Worm (Caenorhabditis elegans) whole organism, L3 larva: ENCODE measurements around the gene ints-9.

Experiments
- ama-1 ChIP-seq: fragments of 150-350 bp; optimal IDR thresholded peaks from 2 replicates; lab custom pipeline; 2018
- ceh-28 ChIP-seq: fragments of 150-350 bp; optimal IDR thresholded peaks from 2 replicates; lab custom pipeline; 2014; ENCODE audit warnings: missing biosample characterization, missing genetic modification reagents, missing genetic modification characterization
- ceh-82 ChIP-seq: fragments of 150-350 bp; optimal IDR thresholded peaks from 2 replicates; lab custom pipeline; 2014; ENCODE audit warnings: missing biosample characterization, missing genetic modification characterization
- ceh-9 ChIP-seq: sonication (generic microtip); optimal IDR thresholded peaks from 2 replicates; lab custom pipeline; 2018; ENCODE audit warnings: missing biosample characterization, missing genetic modification characterization
- elt-1 ChIP-seq: fragments of 150-350 bp; optimal IDR thresholded peaks from 2 replicates; lab custom pipeline; 2014; ENCODE audit warnings: missing biosample characterization, missing genetic modification characterization
- elt-2 ChIP-seq: sonication (generic microtip); optimal IDR thresholded peaks from 2 replicates; lab custom pipeline; 2016; ENCODE audit warnings: missing genetic modification reagents, mild to moderate bottlenecking, missing genetic modification characterization, missing compliant biosample characterization
- elt-3 ChIP-seq, 3 experiments: fragments of 150-350 bp in 1 of 3; sonication (generic microtip) in 2 of 3; optimal IDR thresholded peaks; 2 replicates in 2 of 3; 4 replicates in 1 of 3; lab custom pipeline; 2014 to 2017; ENCODE audit warnings: missing biosample characterization in 3 of 3, missing genetic modification characterization in 3 of 3
- eor-1 ChIP-seq, 2 experiments: fragments of 150-350 bp; optimal IDR thresholded peaks; 2 replicates each; lab custom pipeline; 2014 to 2018; ENCODE audit warnings: missing biosample characterization in 2 of 2, missing genetic modification characterization in 2 of 2
- fkh-2 ChIP-seq: fragments of 150-350 bp; optimal IDR thresholded peaks from 2 replicates; lab custom pipeline; 2014; ENCODE audit warnings: missing biosample characterization, missing genetic modification reagents, missing genetic modification characterization
- fos-1 ChIP-seq: fragments of 150-350 bp; optimal IDR thresholded peaks from 2 replicates; lab custom pipeline; 2014; ENCODE audit warnings: missing biosample characterization, missing genetic modification characterization
- hmg-11 ChIP-seq: sonication (generic microtip); optimal IDR thresholded peaks from 2 replicates; lab custom pipeline; 2016; ENCODE audit warnings: missing genetic modification characterization, missing compliant biosample characterization
- lin-15B ChIP-seq: fragments of 150-350 bp; optimal IDR thresholded peaks from 2 replicates; lab custom pipeline; 2014; ENCODE audit warnings: missing biosample characterization, missing genetic modification characterization
- lin-39 ChIP-seq: fragments of 150-350 bp; optimal IDR thresholded peaks from 2 replicates; lab custom pipeline; 2018; ENCODE audit warnings: missing biosample characterization, missing genetic modification reagents, missing genetic modification characterization
- lsy-12 ChIP-seq: sonication (generic microtip); optimal IDR thresholded peaks from 2 replicates; lab custom pipeline; 2016; ENCODE audit warnings: mild to moderate bottlenecking, missing genetic modification characterization, missing compliant biosample characterization
- nfya-1 ChIP-seq: sonication (generic microtip); optimal IDR thresholded peaks from 2 replicates; lab custom pipeline; 2017; ENCODE audit warnings: missing genetic modification characterization, mild to moderate bottlenecking, missing compliant biosample characterization, antibody characterized with exemption, moderate library complexity; ENCODE audit not compliant: insufficient read depth
- nhr-11 ChIP-seq: fragments of 150-350 bp; optimal IDR thresholded peaks from 2 replicates; lab custom pipeline; 2014; ENCODE audit warnings: missing biosample characterization, missing genetic modification characterization
- nhr-12 ChIP-seq: fragments of 150-350 bp; optimal IDR thresholded peaks from 2 replicates; lab custom pipeline; 2014; ENCODE audit warnings: missing biosample characterization, missing genetic modification characterization
- nhr-23 ChIP-seq: fragments of 150-350 bp; optimal IDR thresholded peaks from 2 replicates; lab custom pipeline; 2014; ENCODE audit warnings: missing biosample characterization, missing genetic modification reagents, missing genetic modification characterization
- nhr-237 ChIP-seq: fragments of 150-350 bp; optimal IDR thresholded peaks from 2 replicates; lab custom pipeline; 2014; ENCODE audit warnings: missing biosample characterization, missing genetic modification characterization
- nhr-25 ChIP-seq: sonication (generic microtip); optimal IDR thresholded peaks from 2 replicates; lab custom pipeline; 2017; ENCODE audit warnings: missing biosample characterization, missing genetic modification characterization
- nhr-28 ChIP-seq: fragments of 150-350 bp; optimal IDR thresholded peaks from 2 replicates; lab custom pipeline; 2014; ENCODE audit warnings: missing biosample characterization, missing genetic modification characterization
- nhr-43 ChIP-seq: sonication (generic microtip); optimal IDR thresholded peaks from 2 replicates; lab custom pipeline; 2016; ENCODE audit warnings: mild to moderate bottlenecking, missing genetic modification characterization, missing compliant biosample characterization; ENCODE audit not compliant: poor library complexity, severe bottlenecking
- nhr-76 ChIP-seq: fragments of 150-350 bp; sonication (generic microtip); optimal IDR thresholded peaks from 5 replicates; lab custom pipeline; 2014; ENCODE audit warnings: missing biosample characterization, missing genetic modification characterization
- pha-4 ChIP-seq: fragments of 150-350 bp; optimal IDR thresholded peaks from 2 replicates; lab custom pipeline; 2014; ENCODE audit warnings: missing biosample characterization, missing genetic modification reagents, missing genetic modification characterization
- pqm-1 ChIP-seq: fragments of 150-350 bp; optimal IDR thresholded peaks from 2 replicates; lab custom pipeline; 2017; ENCODE audit warnings: missing biosample characterization, missing genetic modification characterization, inconsistent platforms
- snpc-4 ChIP-seq: fragments of 150-350 bp; optimal IDR thresholded peaks from 2 replicates; lab custom pipeline; 2014; ENCODE audit warnings: missing biosample characterization, missing genetic modification characterization
- ztf-4 ChIP-seq: fragments of 150-350 bp; optimal IDR thresholded peaks from 2 replicates; lab custom pipeline; 2014; ENCODE audit warnings: missing biosample characterization, missing genetic modification characterization

Gene ints-9

DNA sequence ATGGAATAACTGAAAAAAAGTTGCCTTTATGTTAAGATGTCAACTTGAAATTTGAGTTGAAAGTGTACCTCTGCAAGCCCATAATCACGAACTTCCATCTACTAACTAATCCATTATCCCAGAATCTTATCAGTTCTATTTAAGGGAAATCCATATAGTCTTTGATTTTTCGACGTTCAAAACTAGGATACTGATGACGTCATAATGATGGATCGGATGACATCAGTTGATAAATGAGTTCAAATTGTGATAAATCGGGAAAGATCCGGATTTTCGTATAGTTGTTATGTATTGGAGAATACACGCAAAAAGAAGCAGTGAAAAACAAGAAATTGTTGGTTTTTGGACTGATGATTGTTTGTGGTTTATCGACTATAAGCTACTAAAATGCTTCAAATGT lies 31.9 kb upstream of the ints-9 start:
- TF ChIP-seq ceh-28 (tag; lab: Kevin White, UChicago): no peak
- TF ChIP-seq nhr-23 (tag; lab: Kevin White, UChicago): peak; percentile 91
- no peak for TF ChIP-seq elt-2 (tag; lab: Kevin White, UChicago)
- TF ChIP-seq nhr-43 (tag; lab: Kevin White, UChicago): peak; percentile 90
- no peak for TF ChIP-seq lin-39 (tag; lab: Kevin White, UChicago)
- no peak for TF ChIP-seq elt-1 (tag; lab: Kevin White, UChicago)

ce11 chrV:7545187-7545586 lies 30.4 kb upstream of the ints-9 start, which contains the start of the genes C54F6.19 and nhx-3:
C54F6.19 (plus strand) TSS chrV:7545487.
nhx-3 (minus strand) TSS chrV:7545523.
- TF ChIP-seq nhr-76 (tag; lab: Kevin White, UChicago) (no peak), lin-15B (no peak), hmg-11 (tag; lab: Kevin White, UChicago) (no peak)
- TF ChIP-seq, all 47 proteins: peak for 0

DNA sequence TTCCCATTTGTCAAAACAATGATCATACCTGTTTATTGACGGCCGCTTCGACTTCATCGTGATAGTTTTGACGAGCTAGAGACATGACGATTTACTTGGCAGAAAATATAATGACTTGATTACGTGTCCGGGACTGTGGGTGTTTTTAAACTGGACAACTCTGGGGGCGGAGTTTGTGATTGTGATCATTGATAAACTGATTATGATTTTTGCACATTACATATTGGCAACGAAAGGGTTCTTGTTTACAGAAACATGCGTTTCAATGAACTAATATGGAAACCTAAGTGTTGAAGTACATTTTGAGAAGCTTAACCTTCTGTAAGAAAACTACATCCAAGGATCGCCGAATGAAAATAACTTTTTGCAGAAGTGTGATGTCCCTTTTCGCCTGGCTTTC lies 28.1 kb upstream of the ints-9 start, which contains the start of gene ftn-1:
Gene ftn-1 (minus strand): TSS at position 101 of the 400 bp plus-strand sequence.
- TF ChIP-seq ceh-82: no peak
- no peak for TF ChIP-seq nhr-11 (tag; lab: Kevin White, UChicago)
- TF ChIP-seq eor-1 (tag; optimal IDR thresholded peaks at IDR 0.05; lab: Kevin White, UChicago): no peak
- TF ChIP-seq pqm-1: no peak

DNA sequence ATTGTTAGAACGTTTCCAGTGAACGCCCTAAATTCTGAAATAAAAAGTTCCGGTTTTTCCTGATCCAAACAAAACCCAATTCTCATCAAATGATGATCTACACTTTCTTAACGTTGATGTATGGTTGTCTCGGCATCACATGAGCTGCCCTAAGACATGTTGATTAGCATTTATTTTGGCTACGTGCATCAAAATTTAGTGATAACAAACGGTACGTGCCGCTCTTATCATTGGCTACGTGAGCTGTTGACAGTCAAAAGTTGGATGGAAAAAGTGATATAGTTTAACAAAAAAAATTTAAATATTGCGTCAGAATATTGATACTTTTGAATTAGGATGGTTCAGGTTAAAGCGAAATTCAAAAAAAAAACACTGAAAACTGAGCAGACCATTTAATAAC lies 27.6 kb upstream of the ints-9 start:
- TF ChIP-seq elt-2 (tag; lab: Kevin White, UChicago) (peak; percentile 77), fkh-2 (tag; lab: Kevin White, UChicago) (no peak), pqm-1 (peak; percentile 76), pha-4 (tag; lab: Kevin White, UChicago) (peak; percentile 24), lin-15B (no peak)

- TF ChIP-seq nhr-25 (tag; lab: Kevin White, UChicago): peak; percentile 2
Observed at ce11 chrV:7548499-7548898, 27.1 kb upstream of the ints-9 start.

DNA sequence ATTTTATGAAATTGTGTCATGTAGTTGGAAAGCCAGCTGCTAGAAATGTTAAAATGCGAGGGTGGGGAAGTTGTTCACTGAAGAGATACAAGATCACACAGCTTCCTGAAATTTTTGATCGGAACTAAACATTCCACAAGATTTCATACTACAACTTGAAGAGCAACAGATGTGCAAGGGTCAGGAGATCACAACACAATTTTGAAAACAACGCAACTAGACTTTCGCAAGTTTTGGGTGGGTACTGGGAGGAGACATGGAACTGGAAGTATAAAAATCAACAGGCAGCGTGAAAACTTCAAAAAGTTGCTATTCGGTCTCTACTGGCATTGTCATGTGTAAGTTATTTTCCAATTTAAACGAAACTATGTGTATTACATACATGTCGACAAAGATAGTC lies 23.8 kb upstream of the ints-9 start, which contains the start of gene F19F10.3:
Gene F19F10.3 (plus strand): TSS at position 301 of the 400 bp plus-strand sequence.
- TF ChIP-seq nhr-237 (tag; lab: Kevin White, UChicago): no peak
- no peak for TF ChIP-seq nhr-43 (tag; lab: Kevin White, UChicago)
- TF ChIP-seq lsy-12 (tag; lab: Kevin White, UChicago): no peak
- TF ChIP-seq ama-1 (lab: Kevin White, UChicago): no peak
- TF ChIP-seq ceh-9 (tag; lab: Kevin White, UChicago): no peak
- TF ChIP-seq ztf-4 (tag; lab: Kevin White, UChicago): no peak
- TF ChIP-seq fkh-2 (tag; lab: Kevin White, UChicago): no peak

DNA sequence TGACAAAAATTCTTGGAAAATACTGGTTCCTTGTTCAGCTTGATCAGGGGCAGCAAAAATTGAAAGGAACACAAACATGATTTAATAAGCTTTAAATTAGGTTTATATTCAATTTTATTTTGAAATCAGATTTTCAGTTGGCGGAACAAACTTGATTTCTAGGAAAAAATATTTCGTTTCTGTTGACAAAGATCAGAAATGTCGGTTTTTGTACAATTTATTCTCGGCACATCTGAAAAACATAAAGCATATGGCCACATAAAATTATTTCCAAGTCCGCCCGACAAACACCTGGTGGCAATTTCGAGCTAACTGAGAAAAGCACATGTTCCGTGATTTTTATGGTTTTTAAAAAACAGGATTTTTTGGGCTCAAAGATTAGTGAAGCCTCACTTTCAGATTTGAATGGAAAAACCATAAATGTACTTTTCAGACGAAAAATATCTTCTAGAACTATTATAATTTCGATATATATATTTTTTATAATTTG lies 21.7 kb upstream of the ints-9 start, which contains the start of gene ttr-10:
Gene ttr-10 (minus strand): TSS at position 51 of the 490 bp plus-strand sequence.
- TF ChIP-seq lin-15B (no peak), fos-1 (no peak), nhr-28 (no peak), nhr-11 (tag; lab: Kevin White, UChicago) (no peak), elt-1 (tag; lab: Kevin White, UChicago) (no peak), nfya-1 (tag; lab: Kevin White, UChicago) (no peak), nhr-25 (tag; lab: Kevin White, UChicago) (no peak), nhr-23 (tag; lab: Kevin White, UChicago) (no peak), elt-3 (tag; optimal IDR thresholded peaks at IDR 0.05; lab: Kevin White, UChicago) (no peak), elt-2 (tag; lab: Kevin White, UChicago) (no peak), snpc-4 (tag; lab: Kevin White, UChicago) (no peak), pha-4 (tag; lab: Kevin White, UChicago) (no peak), nhr-12 (no peak), ceh-9 (tag; lab: Kevin White, UChicago) (no peak)
